In genomic region chr3R:24093430-24093829, dm6 we compare ENCODE assay signal across 1 fruit fly cellular context.
TF ChIP-seq lines count a peak whose summit lies in the region.

No protein-coding gene starts in this region.

TF ChIP-seq in whole organism, embryonic, 481 proteins besides CTCF, POLR2A, EP300 and RAD21 (continued from another document):
- no peak for TF ChIP-seq slp2 (GFP tag; optimal IDR thresholded peaks at IDR 0.05; lab: Kevin White, UChicago)
- TF ChIP-seq CG2120 (GFP tag; optimal IDR thresholded peaks at IDR 0.05; lab: Kevin White, UChicago) = peak; percentile 56
